Worm (Caenorhabditis elegans) whole organism, late embryonic: Measurements from ENCODE around the gene C06G3.3.

Experiments used
- F13H6.1 ChIP-seq: sonication (generic microtip); optimal IDR thresholded peaks from 2 replicates; lab custom pipeline; 2016; ENCODE audit warnings: missing genetic modification characterization, missing compliant biosample characterization
- K02D7.2 ChIP-seq: sonication (generic microtip); optimal IDR thresholded peaks from 2 replicates; lab custom pipeline; 2017; ENCODE audit warnings: mild to moderate bottlenecking, missing genetic modification characterization, missing compliant biosample characterization
- Y22D7AL.16 ChIP-seq: sonication (generic microtip); optimal IDR thresholded peaks from 2 replicates; lab custom pipeline; 2016; ENCODE audit warnings: missing genetic modification characterization, missing compliant biosample characterization
- ama-1 ChIP-seq: fragments of 150-350 bp; optimal IDR thresholded peaks from 2 replicates; lab custom pipeline; 2014
- ceh-14 ChIP-seq: sonication (generic microtip); optimal IDR thresholded peaks from 2 replicates; lab custom pipeline; 2016; ENCODE audit warnings: missing genotype, missing genetic modification characterization, missing compliant biosample characterization
- ceh-18 ChIP-seq: sonication (generic microtip); optimal IDR thresholded peaks from 2 replicates; lab custom pipeline; 2016; ENCODE audit warnings: missing genetic modification characterization, missing compliant biosample characterization
- ceh-2 ChIP-seq: sonication (generic microtip); optimal IDR thresholded peaks from 2 replicates; lab custom pipeline; 2016; ENCODE audit warnings: missing genotype, missing genetic modification characterization, missing compliant biosample characterization
- ceh-22 ChIP-seq: sonication (generic microtip); optimal IDR thresholded peaks from 2 replicates; lab custom pipeline; 2017; ENCODE audit warnings: missing biosample characterization, missing genetic modification characterization
- ceh-24 ChIP-seq: sonication (generic microtip); optimal IDR thresholded peaks from 2 replicates; lab custom pipeline; 2016; ENCODE audit warnings: mild to moderate bottlenecking, missing genetic modification characterization, missing compliant biosample characterization
- ceh-31 ChIP-seq: sonication (generic microtip); optimal IDR thresholded peaks from 2 replicates; lab custom pipeline; 2016; ENCODE audit warnings: missing genetic modification characterization, missing compliant biosample characterization
- ceh-34 ChIP-seq: sonication (generic microtip); optimal IDR thresholded peaks from 2 replicates; lab custom pipeline; 2016; ENCODE audit warnings: mild to moderate bottlenecking, missing genetic modification characterization, missing compliant biosample characterization
- ceh-45 ChIP-seq: fragments of 200-800 bp; sonication (Bioruptor generic); IDR thresholded peaks from 2 replicates; pipeline ENCODE4 v1.3.6; 2022; ENCODE audit warnings: missing genetic modification reagents, missing genetic modification characterization, missing compliant biosample characterization
- ceh-48 ChIP-seq: sonication (generic microtip); optimal IDR thresholded peaks from 2 replicates; lab custom pipeline; 2016; ENCODE audit warnings: missing genetic modification characterization, inconsistent platforms, missing compliant biosample characterization
- ceh-9 ChIP-seq: sonication (generic microtip); optimal IDR thresholded peaks from 2 replicates; lab custom pipeline; 2016; ENCODE audit warnings: mild to moderate bottlenecking, missing genetic modification characterization, inconsistent platforms, missing compliant biosample characterization
- dve-1 ChIP-seq: sonication (generic microtip); optimal IDR thresholded peaks from 2 replicates; lab custom pipeline; 2017; ENCODE audit warnings: antibody characterized with exemption, mild to moderate bottlenecking, missing genetic modification characterization, missing compliant biosample characterization
- elt-2 ChIP-seq: sonication (generic microtip); optimal IDR thresholded peaks from 2 replicates; lab custom pipeline; 2016; ENCODE audit warnings: missing genetic modification reagents, missing genetic modification characterization, missing compliant biosample characterization
- elt-4 ChIP-seq: sonication (generic microtip); optimal IDR thresholded peaks from 2 replicates; lab custom pipeline; 2016; ENCODE audit warnings: missing genetic modification characterization, missing compliant biosample characterization
- fax-1 ChIP-seq: sonication (generic microtip); optimal IDR thresholded peaks from 2 replicates; lab custom pipeline; 2016; ENCODE audit warnings: missing genotype, missing genetic modification characterization, missing compliant biosample characterization
- fkh-6 ChIP-seq: sonication (generic microtip); optimal IDR thresholded peaks from 2 replicates; lab custom pipeline; 2016; ENCODE audit warnings: missing genetic modification characterization, missing compliant biosample characterization
- gmeb-2 ChIP-seq: sonication (generic microtip); optimal IDR thresholded peaks from 2 replicates; lab custom pipeline; 2016; ENCODE audit warnings: missing genetic modification characterization, inconsistent platforms, missing compliant biosample characterization
- hlh-13 ChIP-seq: fragments of 200-800 bp; sonication (Bioruptor generic); optimal IDR thresholded peaks from 2 replicates; lab custom pipeline; 2018; ENCODE audit warnings: mild to moderate bottlenecking, missing genetic modification characterization, missing compliant biosample characterization
- hlh-15 ChIP-seq: sonication (generic microtip); optimal IDR thresholded peaks from 2 replicates; lab custom pipeline; 2016; ENCODE audit warnings: missing genetic modification characterization, missing compliant biosample characterization
- hlh-30 ChIP-seq: sonication (generic microtip); optimal IDR thresholded peaks from 2 replicates; lab custom pipeline; 2017; ENCODE audit warnings: antibody characterized with exemption, missing genetic modification characterization, missing compliant biosample characterization; ENCODE audit not compliant: insufficient read depth
- nfya-1 ChIP-seq: sonication (generic microtip); optimal IDR thresholded peaks from 2 replicates; lab custom pipeline; 2017; ENCODE audit warnings: missing genetic modification characterization, mild to moderate bottlenecking, missing compliant biosample characterization, antibody characterized with exemption, moderate library complexity
- npax-4 ChIP-seq: sonication (generic microtip); optimal IDR thresholded peaks from 2 replicates; lab custom pipeline; 2016; ENCODE audit warnings: missing genetic modification characterization, missing compliant biosample characterization
- pax-1 ChIP-seq: fragments of 150-350 bp; optimal IDR thresholded peaks from 2 replicates; lab custom pipeline; 2014; ENCODE audit warnings: missing biosample characterization, missing genetic modification characterization
- pha-2 ChIP-seq: sonication (generic microtip); optimal IDR thresholded peaks from 2 replicates; lab custom pipeline; 2017; ENCODE audit warnings: mild to moderate bottlenecking, missing genetic modification characterization, missing compliant biosample characterization
- pros-1 ChIP-seq: fragments of 150-350 bp; optimal IDR thresholded peaks from 2 replicates; lab custom pipeline; 2014; ENCODE audit warnings: missing biosample characterization, missing genetic modification reagents, missing genetic modification characterization
- ref-2 ChIP-seq: sonication (generic microtip); optimal IDR thresholded peaks from 2 replicates; lab custom pipeline; 2016; ENCODE audit warnings: missing genetic modification characterization, missing compliant biosample characterization
- rnt-1 ChIP-seq: sonication (generic microtip); optimal IDR thresholded peaks from 2 replicates; lab custom pipeline; 2016; ENCODE audit warnings: missing genetic modification characterization, missing compliant biosample characterization
- unc-3 ChIP-seq, 2 experiments: fragments of 200-800 bp in 1 of 2; sonication (Bioruptor generic) in 1 of 2; sonication (generic microtip) in 1 of 2; conservative IDR thresholded peaks in 1 of 2; optimal IDR thresholded peaks in 1 of 2; 2 replicates each; pipeline versions ENCODE4 v1.3.6 to Lab custom; 2016 to 2022; ENCODE audit warnings: missing compliant biosample characterization in 2 of 2, missing genetic modification characterization in 2 of 2, missing genetic modification reagents in 1 of 2
- unc-42 ChIP-seq: sonication (generic microtip); optimal IDR thresholded peaks from 2 replicates; lab custom pipeline; 2016; ENCODE audit warnings: missing genotype, missing genetic modification characterization, missing compliant biosample characterization
- unc-55 ChIP-seq: sonication (generic microtip); optimal IDR thresholded peaks from 2 replicates; lab custom pipeline; 2017; ENCODE audit warnings: missing biosample characterization, missing genetic modification reagents, missing genetic modification characterization
- unc-86 ChIP-seq: sonication (generic microtip); optimal IDR thresholded peaks from 2 replicates; lab custom pipeline; 2016; ENCODE audit warnings: missing genetic modification characterization, missing compliant biosample characterization
- zip-5 ChIP-seq: sonication (generic microtip); optimal IDR thresholded peaks from 2 replicates; lab custom pipeline; 2016; ENCODE audit warnings: missing genetic modification characterization, missing compliant biosample characterization

C06G3.3 gene

ce11 chrIV:7072110-7072509 lies 36.2 kb downstream of the C06G3.3 start, which contains the start of gene srg-48:
TSS of gene srg-48 (plus strand) at chrIV:7072410.
- TF ChIP-seq unc-3 (GFP tag; conservative IDR thresholded peaks at IDR 0.05; lab: Robert Waterston, UW), result no peak
- TF ChIP-seq unc-3 (tag; optimal IDR thresholded peaks at IDR 0.05; lab: Kevin White, UChicago), result no peak
- TF ChIP-seq ceh-34 (tag; lab: Kevin White, UChicago), result no peak
- no peak for TF ChIP-seq pax-1 (tag; lab: Kevin White, UChicago)
- TF ChIP-seq elt-4, result no peak
- no peak for TF ChIP-seq ceh-31
- no peak for TF ChIP-seq elt-2 (tag; lab: Kevin White, UChicago)
- TF ChIP-seq ceh-45 (GFP tag; lab: Robert Waterston, UW), result no peak
- TF ChIP-seq unc-42 (tag; lab: Kevin White, UChicago), result no peak
- TF ChIP-seq hlh-15 (tag; lab: Kevin White, UChicago), result no peak
- TF ChIP-seq F13H6.1 (tag; lab: Kevin White, UChicago), result no peak
- TF ChIP-seq K02D7.2 (tag; lab: Kevin White, UChicago), result no peak
- no peak for TF ChIP-seq npax-4 (tag; lab: Kevin White, UChicago)
- no peak for TF ChIP-seq fkh-6 (tag; lab: Kevin White, UChicago)
- no peak for TF ChIP-seq rnt-1 (tag; lab: Kevin White, UChicago)
- no peak for TF ChIP-seq ref-2 (tag; lab: Kevin White, UChicago)
- no peak for TF ChIP-seq gmeb-2
- no peak for TF ChIP-seq zip-5 (tag; lab: Kevin White, UChicago)

- TF ChIP-seq pros-1 (tag; lab: Kevin White, UChicago) (no peak), unc-55 (GFP tag; lab: Kevin White, UChicago) (no peak), ceh-9 (tag; lab: Kevin White, UChicago) (no peak), ceh-14 (no peak)
Observed at ce11 chrIV:7075063-7075462, 39.1 kb downstream of the C06G3.3 start, which contains the start of gene srg-50. TSS of gene srg-50 (minus strand) at chrIV:7075163.

- no peak for TF ChIP-seq hlh-13 (GFP tag; lab: Kevin White, UChicago)
Observed at ce11 chrIV:7081214-7081613, 45.3 kb downstream of the C06G3.3 start, which contains the start of gene Y43B11AR.1. TSS of gene Y43B11AR.1 (plus strand) at chrIV:7081514.

- TF ChIP-seq ama-1 (lab: Kevin White, UChicago) (peak; percentile 44), ceh-18 (tag; lab: Kevin White, UChicago) (no peak)
Observed at ce11 chrIV:7083382-7083784, 47.5 kb downstream of the C06G3.3 start, which contains the start of gene Y43B11AR.3. TSS of gene Y43B11AR.3 (minus strand) at chrIV:7083716.

ce11 chrIV:7083976-7084375 lies 48.1 kb downstream of the C06G3.3 start:
- TF ChIP-seq ceh-14, result no peak

- peak; percentile 10 for TF ChIP-seq unc-55 (GFP tag; lab: Kevin White, UChicago)
- TF ChIP-seq ceh-22 (tag; lab: Kevin White, UChicago), result no peak
- TF ChIP-seq fax-1 (tag; lab: Kevin White, UChicago), result no peak
- TF ChIP-seq elt-2 (tag; lab: Kevin White, UChicago), result peak; percentile 67
- TF ChIP-seq ceh-48 (tag; lab: Kevin White, UChicago), result peak; percentile 13
- TF ChIP-seq pax-1 (tag; lab: Kevin White, UChicago), result no peak
- no peak for TF ChIP-seq unc-86 (tag; lab: Kevin White, UChicago)
- no peak for TF ChIP-seq unc-3 (GFP tag; conservative IDR thresholded peaks at IDR 0.05; lab: Robert Waterston, UW)
- TF ChIP-seq unc-3 (tag; optimal IDR thresholded peaks at IDR 0.05; lab: Kevin White, UChicago), result no peak
- TF ChIP-seq Y22D7AL.16 (tag; lab: Kevin White, UChicago), result peak; percentile 47
- TF ChIP-seq nfya-1, result peak; percentile 79
- peak; percentile 52 for TF ChIP-seq ref-2 (tag; lab: Kevin White, UChicago)
- peak; percentile 31 for TF ChIP-seq unc-42 (tag; lab: Kevin White, UChicago)
- peak; percentile 25 for TF ChIP-seq ceh-34 (tag; lab: Kevin White, UChicago)
- TF ChIP-seq ceh-2 (tag; lab: Kevin White, UChicago), result no peak
- no peak for TF ChIP-seq hlh-15 (tag; lab: Kevin White, UChicago)
- peak; percentile 26 for TF ChIP-seq dve-1 (tag; lab: Kevin White, UChicago)
- peak; percentile 23 for TF ChIP-seq pha-2 (tag; lab: Kevin White, UChicago)
- TF ChIP-seq hlh-30, result peak; percentile 27
- peak; percentile 18 for TF ChIP-seq ceh-18 (tag; lab: Kevin White, UChicago)
- no peak for TF ChIP-seq ceh-24 (tag; lab: Kevin White, UChicago)
- peak; percentile 59 for TF ChIP-seq ceh-31
- TF ChIP-seq ceh-14, result no peak
Observed at ce11 chrIV:7084632-7085160, 48.8 kb downstream of the C06G3.3 start, which contains the start of gene rps-4. TSS of gene rps-4 (minus strand) at chrIV:7084682.
